Worm (Caenorhabditis elegans) whole organism, L2 larva: ENCODE data around the gene sax-3.

Experiments used
- C34F6.9 ChIP-seq: fragments of 150-350 bp; optimal IDR thresholded peaks from 2 replicates; lab custom pipeline; 2014; ENCODE audit warnings: missing biosample characterization, missing genetic modification characterization
- F13H6.1 ChIP-seq: sonication (generic microtip); optimal IDR thresholded peaks from 2 replicates; lab custom pipeline; 2016; ENCODE audit warnings: missing genetic modification characterization, missing compliant biosample characterization
- Y55F3AM.14 ChIP-seq: fragments of 200-800 bp; sonication (Bioruptor generic); optimal IDR thresholded peaks from 2 replicates; lab custom pipeline; 2018; ENCODE audit warnings: mild to moderate bottlenecking, missing genetic modification characterization, missing compliant biosample characterization
- alr-1 ChIP-seq: fragments of 150-350 bp; optimal IDR thresholded peaks from 2 replicates; lab custom pipeline; 2014; ENCODE audit warnings: missing biosample characterization, missing genetic modification characterization
- aly-2 ChIP-seq: fragments of 150-350 bp; optimal IDR thresholded peaks from 2 replicates; lab custom pipeline; 2014; ENCODE audit warnings: missing biosample characterization, missing genetic modification characterization
- blmp-1 ChIP-seq: sonication (generic microtip); optimal IDR thresholded peaks from 2 replicates; lab custom pipeline; 2017; ENCODE audit warnings: missing genetic modification characterization, mild to moderate bottlenecking, missing compliant biosample characterization, antibody characterized with exemption, moderate library complexity; ENCODE audit not compliant: insufficient read depth
- ceh-16 ChIP-seq: fragments of 150-350 bp; optimal IDR thresholded peaks from 2 replicates; lab custom pipeline; 2014; ENCODE audit warnings: missing biosample characterization, missing genetic modification characterization
- ceh-82 ChIP-seq: fragments of 150-350 bp; optimal IDR thresholded peaks from 2 replicates; lab custom pipeline; 2014; ENCODE audit warnings: missing biosample characterization, missing genetic modification characterization
- crh-2 ChIP-seq: sonication (generic microtip); optimal IDR thresholded peaks from 2 replicates; lab custom pipeline; 2017; ENCODE audit warnings: missing biosample characterization, missing genetic modification characterization
- dmd-4 ChIP-seq: sonication (generic microtip); optimal IDR thresholded peaks from 2 replicates; lab custom pipeline; 2017; ENCODE audit warnings: missing biosample characterization, missing genetic modification characterization
- egl-27 ChIP-seq: sonication (generic microtip); optimal IDR thresholded peaks from 3 replicates; lab custom pipeline; 2017; ENCODE audit warnings: missing biosample characterization, missing genetic modification reagents, missing genetic modification characterization
- elt-1 ChIP-seq: fragments of 150-350 bp; optimal IDR thresholded peaks from 2 replicates; lab custom pipeline; 2014; ENCODE audit warnings: missing biosample characterization, missing genetic modification characterization
- elt-3 ChIP-seq: sonication (generic microtip); optimal IDR thresholded peaks from 2 replicates; lab custom pipeline; 2017; ENCODE audit warnings: missing biosample characterization, missing genetic modification characterization
- fos-1 ChIP-seq: fragments of 150-350 bp; optimal IDR thresholded peaks from 2 replicates; lab custom pipeline; 2014; ENCODE audit warnings: missing biosample characterization, missing genetic modification characterization
- lin-11 ChIP-seq: fragments of 150-350 bp; sonication (generic microtip); optimal IDR thresholded peaks from 2 replicates; lab custom pipeline; 2014; ENCODE audit warnings: missing biosample characterization, missing genetic modification characterization, inconsistent platforms, mixed read lengths
- lin-13 ChIP-seq: fragments of 150-350 bp; optimal IDR thresholded peaks from 2 replicates; lab custom pipeline; 2014; ENCODE audit warnings: missing biosample characterization, missing genetic modification reagents, missing genetic modification characterization
- lsy-2 ChIP-seq, 2 experiments: fragments of 150-350 bp in 1 of 2; sonication (generic microtip) in 1 of 2; optimal IDR thresholded peaks; 2 replicates each; lab custom pipeline; 2014 to 2017; ENCODE audit warnings: missing biosample characterization in 2 of 2, missing genetic modification characterization in 2 of 2
- mab-5 ChIP-seq: fragments of 150-350 bp; optimal IDR thresholded peaks from 2 replicates; lab custom pipeline; 2014; ENCODE audit warnings: missing biosample characterization, missing genetic modification characterization
- mbf-1 ChIP-seq: sonication (generic microtip); optimal IDR thresholded peaks from 2 replicates; lab custom pipeline; 2017; ENCODE audit warnings: missing biosample characterization, missing genetic modification characterization
- mdl-1 ChIP-seq, 2 experiments: fragments of 150-350 bp in 1 of 2; sonication (generic microtip) in 1 of 2; optimal IDR thresholded peaks; 2 replicates each; lab custom pipeline; 2017; ENCODE audit warnings: missing biosample characterization in 2 of 2, missing genetic modification characterization in 2 of 2
- nhr-10 ChIP-seq: sonication (generic microtip); optimal IDR thresholded peaks from 2 replicates; lab custom pipeline; 2017; ENCODE audit warnings: missing biosample characterization, missing genetic modification characterization
- nhr-11 ChIP-seq: fragments of 150-350 bp; optimal IDR thresholded peaks from 2 replicates; lab custom pipeline; 2014; ENCODE audit warnings: missing biosample characterization, missing genetic modification characterization
- nhr-12 ChIP-seq: fragments of 150-350 bp; optimal IDR thresholded peaks from 2 replicates; lab custom pipeline; 2014; ENCODE audit warnings: missing biosample characterization, missing genetic modification characterization
- nhr-129 ChIP-seq: fragments of 150-350 bp; optimal IDR thresholded peaks from 2 replicates; lab custom pipeline; 2014; ENCODE audit warnings: missing biosample characterization, missing genetic modification characterization
- nhr-23 ChIP-seq: fragments of 150-350 bp; optimal IDR thresholded peaks from 2 replicates; lab custom pipeline; 2014; ENCODE audit warnings: missing biosample characterization, missing genetic modification reagents, missing genetic modification characterization
- nhr-237 ChIP-seq: fragments of 150-350 bp; optimal IDR thresholded peaks from 2 replicates; lab custom pipeline; 2014; ENCODE audit warnings: missing biosample characterization, missing genetic modification characterization
- nhr-25 ChIP-seq: fragments of 150-350 bp; sonication (generic microtip); optimal IDR thresholded peaks from 3 replicates; lab custom pipeline; 2014; ENCODE audit warnings: missing biosample characterization, missing genetic modification characterization
- peb-1 ChIP-seq: fragments of 150-350 bp; optimal IDR thresholded peaks from 2 replicates; lab custom pipeline; 2014; ENCODE audit warnings: missing biosample characterization, missing genetic modification characterization
- skn-1 ChIP-seq: sonication (generic microtip); optimal IDR thresholded peaks from 2 replicates; lab custom pipeline; 2017; ENCODE audit warnings: missing biosample characterization, missing genetic modification characterization
- sma-3 ChIP-seq: sonication (generic microtip); optimal IDR thresholded peaks from 2 replicates; lab custom pipeline; 2016; ENCODE audit warnings: missing genetic modification reagents, missing genetic modification characterization, missing compliant biosample characterization
- sma-9 ChIP-seq, 2 experiments: fragments of 150-350 bp in 1 of 2; sonication (generic microtip) in 1 of 2; optimal IDR thresholded peaks; 2 replicates each; lab custom pipeline; 2014 to 2016; ENCODE audit warnings: missing genetic modification characterization in 2 of 2, mild to moderate bottlenecking in 1 of 2, missing biosample characterization in 1 of 2, missing compliant biosample characterization in 1 of 2, missing genetic modification reagents in 1 of 2, moderate library complexity in 1 of 2
- unc-39 ChIP-seq: fragments of 150-350 bp; optimal IDR thresholded peaks from 2 replicates; lab custom pipeline; 2014; ENCODE audit warnings: missing biosample characterization, missing genetic modification characterization
- unc-62 ChIP-seq: fragments of 150-350 bp; optimal IDR thresholded peaks from 2 replicates; lab custom pipeline; 2014; ENCODE audit warnings: missing biosample characterization, missing genetic modification reagents, missing genetic modification characterization
- zag-1 ChIP-seq: fragments of 150-350 bp; optimal IDR thresholded peaks from 2 replicates; lab custom pipeline; 2014; ENCODE audit warnings: missing biosample characterization, missing genetic modification characterization
- ztf-11 ChIP-seq: sonication (generic microtip); optimal IDR thresholded peaks from 2 replicates; lab custom pipeline; 2017; ENCODE audit warnings: missing biosample characterization, missing genetic modification characterization
- ztf-4 ChIP-seq: fragments of 150-350 bp; optimal IDR thresholded peaks from 2 replicates; lab custom pipeline; 2014; ENCODE audit warnings: missing biosample characterization, missing genetic modification characterization

Gene sax-3

ce11 chrX:3473793-3474192 lies 8.1 kb upstream of the sax-3 start:
- peak; percentile 60 for TF ChIP-seq fos-1 (tag; lab: Kevin White, UChicago)
- no peak for TF ChIP-seq ztf-4 (tag; lab: Kevin White, UChicago)
- TF ChIP-seq, all 48 proteins: peak for 1

- TF ChIP-seq nhr-23 (tag; lab: Kevin White, UChicago) (no peak), nhr-129 (tag; lab: Kevin White, UChicago) (peak; percentile 39), sma-3 (peak; percentile 6), sma-9 (GFP tag; optimal IDR thresholded peaks at IDR 0.05; lab: Kevin White, UChicago) (peak; percentile 14), sma-9 (tag; optimal IDR thresholded peaks at IDR 0.05; lab: Kevin White, UChicago) (no peak), nhr-11 (tag; lab: Kevin White, UChicago) (no peak), crh-2 (peak; percentile 7), F13H6.1 (tag; lab: Kevin White, UChicago) (peak; percentile 39), nhr-12 (tag; lab: Kevin White, UChicago) (no peak), alr-1 (no peak), nhr-25 (tag; lab: Kevin White, UChicago) (peak; percentile 3), mbf-1 (tag; lab: Kevin White, UChicago) (no peak), fos-1 (tag; lab: Kevin White, UChicago) (peak; percentile 70), blmp-1 (no peak), ceh-16 (tag; lab: Kevin White, UChicago) (peak; percentile 52)
Observed at ce11 chrX:3472226-3472625, 6.5 kb upstream of the sax-3 start.

- TF ChIP-seq elt-3 (tag; lab: Kevin White, UChicago) (no peak), nhr-25 (tag; lab: Kevin White, UChicago) (no peak), alr-1 (no peak), aly-2 (tag; lab: Kevin White, UChicago) (no peak), ztf-4 (tag; lab: Kevin White, UChicago) (no peak), nhr-12 (tag; lab: Kevin White, UChicago) (no peak), lin-11 (tag; lab: Kevin White, UChicago) (no peak), Y55F3AM.14 (GFP tag; lab: Kevin White, UChicago) (no peak), mab-5 (tag; lab: Kevin White, UChicago) (no peak), elt-1 (tag; lab: Kevin White, UChicago) (no peak), ztf-11 (tag; lab: Kevin White, UChicago) (no peak), zag-1 (tag; lab: Kevin White, UChicago) (no peak), lsy-2 (tag; optimal IDR thresholded peaks at IDR 0.05; lab: Kevin White, UChicago) (no peak), lin-13 (no peak), nhr-11 (tag; lab: Kevin White, UChicago) (no peak), blmp-1 (no peak), nhr-237 (tag; lab: Kevin White, UChicago) (no peak)
Observed at ce11 chrX:3470307-3470706, 4.6 kb upstream of the sax-3 start.

- TF ChIP-seq nhr-11 (tag; lab: Kevin White, UChicago) (no peak), mbf-1 (tag; lab: Kevin White, UChicago) (no peak), C34F6.9 (tag; lab: Kevin White, UChicago) (no peak), elt-1 (tag; lab: Kevin White, UChicago) (no peak), ceh-82 (tag; lab: Kevin White, UChicago) (no peak), unc-39 (tag; lab: Kevin White, UChicago) (no peak), ztf-4 (tag; lab: Kevin White, UChicago) (no peak), Y55F3AM.14 (GFP tag; lab: Kevin White, UChicago) (no peak), skn-1 (tag; lab: Kevin White, UChicago) (no peak), peb-1 (no peak), egl-27 (tag; lab: Kevin White, UChicago) (no peak), ztf-11 (tag; lab: Kevin White, UChicago) (no peak), unc-62 (GFP tag; lab: Kevin White, UChicago) (no peak), lsy-2 (tag; optimal IDR thresholded peaks at IDR 0.05; lab: Kevin White, UChicago) (no peak), mdl-1 (tag; optimal IDR thresholded peaks at IDR 0.05; lab: Kevin White, UChicago) (no peak), nhr-10 (tag; lab: Kevin White, UChicago) (no peak), blmp-1 (no peak), dmd-4 (tag; lab: Kevin White, UChicago) (no peak)
Observed at ce11 chrX:3469332-3469731, 3.6 kb upstream of the sax-3 start.
